Fruit fly (Drosophila melanogaster): ENCODE results near the gene CtsL4.

Gene CtsL4

DNA sequence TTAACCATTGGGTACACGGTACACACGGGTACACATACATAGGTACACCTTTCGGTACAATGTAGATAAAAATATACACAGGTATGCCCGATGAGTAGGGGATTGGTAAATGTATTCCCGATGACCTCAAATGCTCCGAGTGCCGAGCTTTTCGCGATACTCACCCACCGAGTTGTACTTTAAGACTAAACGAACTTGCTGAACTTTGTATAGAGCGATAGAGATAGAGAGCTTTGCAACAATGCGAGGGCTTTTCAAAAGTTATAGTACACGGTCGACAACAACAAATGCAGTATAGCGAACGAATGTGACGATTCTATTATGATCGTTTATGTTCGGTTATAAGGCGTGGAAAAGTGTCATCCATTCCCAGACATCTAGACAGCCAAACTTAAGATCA lies 34.8 kb downstream of the CtsL4 start (continued):
- TF ChIP-seq CG30020 (tag; optimal IDR thresholded peaks at IDR 0.05) (no peak), gsb (GFP tag; IDR thresholded peaks at IDR 0.05) (no peak), Rx (GFP tag; IDR thresholded peaks at IDR 0.05) (no peak), CG8924 (tag; optimal IDR thresholded peaks at IDR 0.05) (no peak), tna (GFP tag; IDR thresholded peaks at IDR 0.05; ENCODE audit: partially characterized antibody) (no peak), caup (GFP tag; optimal IDR thresholded peaks at IDR 0.05; ENCODE audit: severe bottlenecking) (peak; percentile 36), seq (GFP tag; IDR thresholded peaks at IDR 0.05) (no peak), ftz-f1 (GFP tag; optimal IDR thresholded peaks at IDR 0.05) (peak; percentile 80), D19A (tag; optimal IDR thresholded peaks at IDR 0.05) (no peak), CG12659 (GFP tag; optimal IDR thresholded peaks at IDR 0.05) (peak; percentile 13), ham (GFP tag; IDR thresholded peaks at IDR 0.05) (no peak), CG3847 (GFP tag; IDR thresholded peaks at IDR 0.05) (no peak), CG10267 (tag; optimal IDR thresholded peaks at IDR 0.05) (no peak), Oli (tag; optimal IDR thresholded peaks at IDR 0.05) (no peak), CG7839 (tag; optimal IDR thresholded peaks at IDR 0.05) (no peak), H15 (GFP tag; IDR thresholded peaks at IDR 0.05) (no peak), C15 (GFP tag; IDR thresholded peaks at IDR 0.05) (no peak), fd102C (GFP tag; optimal IDR thresholded peaks at IDR 0.05) (no peak), hkb (optimal IDR thresholded peaks at IDR 0.05) (no peak), hkb (GFP tag; IDR thresholded peaks at IDR 0.05) (peak; percentile 30; the same call in 1 of the 2 replicates), Mrtf (GFP tag; IDR thresholded peaks at IDR 0.05) (no peak), Taf1 (GFP tag; IDR thresholded peaks at IDR 0.05) (no peak), Bteb2 (GFP tag; optimal IDR thresholded peaks at IDR 0.05) (no peak), CG6654 (GFP tag; optimal IDR thresholded peaks at IDR 0.05) (no peak), fru (optimal IDR thresholded peaks at IDR 0.05) (no peak), pan (optimal IDR thresholded peaks at IDR 0.05) (no peak), pan (GFP tag; optimal IDR thresholded peaks at IDR 0.05 in 1 of 2, IDR thresholded peaks at IDR 0.05 in 1 of 2) (no peak), twi (tag; optimal IDR thresholded peaks at IDR 0.05) (no peak), CG11247 (GFP tag; IDR thresholded peaks at IDR 0.05) (no peak), sr (GFP tag; IDR thresholded peaks at IDR 0.05) (no peak), CrebB (tag; optimal IDR thresholded peaks at IDR 0.05) (no peak), ems (GFP tag; optimal IDR thresholded peaks at IDR 0.05) (no peak), CG18262 (tag; optimal IDR thresholded peaks at IDR 0.05) (no peak), CG7271 (tag; optimal IDR thresholded peaks at IDR 0.05) (no peak), lilli (GFP tag; optimal IDR thresholded peaks at IDR 0.05) (no peak), shn (GFP tag; optimal IDR thresholded peaks at IDR 0.05) (no peak), CG18764 (GFP tag; optimal IDR thresholded peaks at IDR 0.05) (no peak), CG9876 (GFP tag; optimal IDR thresholded peaks at IDR 0.05) (no peak), hb (GFP tag; IDR thresholded peaks at IDR 0.05; ENCODE audit: partially characterized antibody) (no peak; the same call in 2 of the 3 replicates), Dip3 (GFP tag; optimal IDR thresholded peaks at IDR 0.05) (no peak), CG14014 (GFP tag; IDR thresholded peaks at IDR 0.05) (no peak), Atf6 (GFP tag; IDR thresholded peaks at IDR 0.05) (no peak), gsb-n (tag; optimal IDR thresholded peaks at IDR 0.05) (no peak), CG11723 (GFP tag; optimal IDR thresholded peaks at IDR 0.05) (no peak), CG17912 (GFP tag; optimal IDR thresholded peaks at IDR 0.05) (peak; percentile 23), Sry-β (GFP tag; optimal IDR thresholded peaks at IDR 0.05) (no peak), CG14860 (GFP tag; IDR thresholded peaks at IDR 0.05; ENCODE audit: partially characterized antibody) (no peak), slp2 (GFP tag; optimal IDR thresholded peaks at IDR 0.05) (no peak), oc (tag; optimal IDR thresholded peaks at IDR 0.05) (no peak), MTF-1 (GFP tag; optimal IDR thresholded peaks at IDR 0.05; ENCODE audit: borderline replicate concordance) (peak; percentile 15), jing (GFP tag; optimal IDR thresholded peaks at IDR 0.05) (no peak), Atf-2 (GFP tag; optimal IDR thresholded peaks at IDR 0.05) (no peak)
